Fruit fly (Drosophila melanogaster) whole organism, embryonic: ENCODE results near the gene Eip93F.

ENCODE experiments used
- Adf1 ChIP-seq: fragments of 200-800 bp; sonication (Bioruptor generic); IDR thresholded peaks from 2 replicates; pipeline ENCODE4 v1.3.6; 2022; ENCODE audit warnings: missing biosample characterization, missing genetic modification characterization
- BEAF-32 ChIP-seq: fragments of 200-800 bp; sonication (Bioruptor generic); optimal IDR thresholded peaks from 3 replicates; lab custom pipeline; 2017; ENCODE audit warnings: missing biosample characterization, missing genetic modification characterization, mild to moderate bottlenecking, moderate library complexity, missing genetic modification reagents
- Bdp1 ChIP-seq: fragments of 200-800 bp; sonication (Bioruptor generic); optimal IDR thresholded peaks from 3 replicates; lab custom pipeline; 2016; ENCODE audit warnings: missing biosample characterization, missing genetic modification characterization
- Blimp-1 ChIP-seq: fragments of 200-800 bp; sonication (Bioruptor generic); optimal IDR thresholded peaks from 3 replicates; lab custom pipeline; 2018; ENCODE audit warnings: missing biosample characterization, missing genetic modification characterization, mild to moderate bottlenecking, moderate library complexity, missing genetic modification reagents
- CG1024 ChIP-seq: fragments of 200-800 bp; sonication (Bioruptor generic); IDR thresholded peaks from 2 replicates; pipeline ENCODE4 v1.3.6; 2022; ENCODE audit warnings: missing biosample characterization, missing genetic modification characterization
- CG10267 ChIP-seq: fragments of 200-800 bp; sonication (Bioruptor generic); optimal IDR thresholded peaks from 2 replicates; lab custom pipeline; 2018; ENCODE audit warnings: missing biosample characterization, mild to moderate bottlenecking, missing genetic modification characterization, moderate library complexity
- CG11398 ChIP-seq: fragments of 200-800 bp; sonication (Bioruptor generic); optimal IDR thresholded peaks from 2 replicates; lab custom pipeline; 2016; ENCODE audit warnings: missing biosample characterization, missing genetic modification characterization
- CG12744 ChIP-seq: fragments of 200-800 bp; sonication (Bioruptor generic); optimal IDR thresholded peaks from 2 replicates; lab custom pipeline; 2016; ENCODE audit warnings: missing biosample characterization, missing genetic modification characterization
- CG12769 ChIP-seq: fragments of 200-800 bp; sonication (Bioruptor generic); optimal IDR thresholded peaks from 2 replicates; lab custom pipeline; 2019; ENCODE audit warnings: missing biosample characterization, mild to moderate bottlenecking, missing genetic modification characterization, moderate library complexity
- CG12942 ChIP-seq: fragments of 200-800 bp; sonication (Bioruptor generic); optimal IDR thresholded peaks from 3 replicates; lab custom pipeline; 2016; ENCODE audit warnings: missing biosample characterization, missing genetic modification characterization
- CG14014 ChIP-seq: fragments of 200-800 bp; sonication (Bioruptor generic); IDR thresholded peaks from 2 replicates; pipeline ENCODE4 v1.3.6; 2022; ENCODE audit warnings: missing biosample characterization, missing genetic modification characterization
- CG14710 ChIP-seq: fragments of 200-800 bp; sonication (Bioruptor generic); optimal IDR thresholded peaks from 3 replicates; lab custom pipeline; 2019; ENCODE audit warnings: missing biosample characterization, mild to moderate bottlenecking, missing genetic modification characterization, moderate library complexity
- CG16815 ChIP-seq: fragments of 200-800 bp; sonication (Bioruptor generic); optimal IDR thresholded peaks from 3 replicates; lab custom pipeline; 2017; ENCODE audit warnings: missing biosample characterization, mild to moderate bottlenecking, missing genetic modification characterization
- CG1792 ChIP-seq: fragments of 200-800 bp; sonication (Bioruptor generic); optimal IDR thresholded peaks from 2 replicates; lab custom pipeline; 2016; ENCODE audit warnings: missing biosample characterization, missing genetic modification characterization
- CG18011 ChIP-seq: fragments of 200-800 bp; sonication (Bioruptor generic); optimal IDR thresholded peaks from 2 replicates; lab custom pipeline; 2017; ENCODE audit warnings: missing biosample characterization, missing genetic modification characterization, mild to moderate bottlenecking, moderate library complexity, missing genotype
- CG2712 ChIP-seq: fragments of 200-800 bp; optimal IDR thresholded peaks from 3 replicates; lab custom pipeline; 2019; ENCODE audit warnings: missing biosample characterization, mild to moderate bottlenecking, missing genetic modification characterization, moderate library complexity
- CG34422 ChIP-seq: fragments of 200-800 bp; sonication (Bioruptor generic); IDR thresholded peaks from 3 replicates; pipeline ENCODE4 v1.3.6; 2022; ENCODE audit warnings: missing biosample characterization, missing genetic modification characterization
- CG6254 ChIP-seq: fragments of 200-800 bp; sonication (Bioruptor generic); optimal IDR thresholded peaks from 3 replicates; lab custom pipeline; 2017; ENCODE audit warnings: mild to moderate bottlenecking, missing biosample characterization, missing genetic modification reagents, missing genetic modification characterization
- CG8765 ChIP-seq: fragments of 200-800 bp; sonication (Bioruptor generic); IDR thresholded peaks from 2 replicates; pipeline ENCODE4 v1.3.6; 2022; ENCODE audit warnings: missing biosample characterization, missing genetic modification characterization
- CG9727 ChIP-seq: fragments of 200-800 bp; sonication (Bioruptor generic); optimal IDR thresholded peaks from 3 replicates; lab custom pipeline; 2017; ENCODE audit warnings: missing biosample characterization, mild to moderate bottlenecking, missing genetic modification characterization
- Dll ChIP-seq: fragments of 200-800 bp; sonication (Bioruptor generic); IDR thresholded peaks from 4 replicates; pipeline ENCODE4 v1.3.6; 2022; ENCODE audit warnings: missing biosample characterization, missing genetic modification characterization; ENCODE audit not compliant: partially characterized antibody
- Ets65A ChIP-seq: fragments of 200-800 bp; sonication (Bioruptor generic); peaks from one replicate; lab custom pipeline; 2016; ENCODE audit warnings: missing biosample characterization, missing genetic modification characterization
- Fer3 ChIP-seq: fragments of 200-800 bp; sonication (Bioruptor generic); optimal IDR thresholded peaks from 2 replicates; lab custom pipeline; 2018; ENCODE audit warnings: missing biosample characterization, mild to moderate bottlenecking, missing genetic modification characterization, moderate library complexity
- MTF-1 ChIP-seq: fragments of 200-800 bp; sonication (Bioruptor generic); optimal IDR thresholded peaks from 2 replicates; lab custom pipeline; 2018; ENCODE audit warnings: missing biosample characterization, mild to moderate bottlenecking, missing genetic modification characterization, borderline replicate concordance
- Nf-YC ChIP-seq: fragments of 200-800 bp; optimal IDR thresholded peaks from 3 replicates; lab custom pipeline; 2019; ENCODE audit warnings: missing biosample characterization, mild to moderate bottlenecking, missing genetic modification characterization, moderate library complexity
- PHDP ChIP-seq: fragments of 200-800 bp; sonication (Bioruptor generic); optimal IDR thresholded peaks from 3 replicates; lab custom pipeline; 2018; ENCODE audit warnings: missing biosample characterization, mild to moderate bottlenecking, missing genetic modification characterization, moderate library complexity
- Pdp1 ChIP-seq, 2 experiments: fragments of 200-800 bp; sonication (Bioruptor generic); optimal IDR thresholded peaks; 3 replicates each; lab custom pipeline; 2016; ENCODE audit warnings: missing biosample characterization in 2 of 2, missing genetic modification characterization in 2 of 2, mild to moderate bottlenecking in 1 of 2, moderate library complexity in 1 of 2
- ap ChIP-seq: fragments of 200-800 bp; sonication (Bioruptor generic); IDR thresholded peaks from 2 replicates; pipeline ENCODE4 v1.3.6; 2022; ENCODE audit warnings: missing biosample characterization, missing genetic modification characterization
- chif ChIP-seq, 2 experiments: fragments of 200-800 bp; sonication (Bioruptor generic); optimal IDR thresholded peaks; 3 replicates each; lab custom pipeline; 2016; ENCODE audit warnings: missing biosample characterization in 2 of 2, missing genetic modification characterization in 2 of 2
- chm ChIP-seq: fragments of 200-800 bp; sonication (Bioruptor generic); IDR thresholded peaks from 2 replicates; pipeline ENCODE4 v1.3.6; 2022; ENCODE audit warnings: missing biosample characterization, missing genetic modification characterization
- crol ChIP-seq: fragments of 200-800 bp; sonication (Bioruptor generic); IDR thresholded peaks from 2 replicates; pipeline ENCODE4 v1.3.6; 2022; ENCODE audit warnings: missing biosample characterization, missing genetic modification characterization
- dati ChIP-seq: fragments of 200-800 bp; sonication (Bioruptor generic); IDR thresholded peaks from 2 replicates; pipeline ENCODE4 v1.3.6; 2022; ENCODE audit warnings: missing biosample characterization, missing genetic modification characterization
- dmrt99B ChIP-seq: fragments of 200-800 bp; sonication (Bioruptor generic); optimal IDR thresholded peaks from 2 replicates; lab custom pipeline; 2018; ENCODE audit warnings: missing biosample characterization, mild to moderate bottlenecking, missing genetic modification characterization, moderate library complexity
- en ChIP-seq: fragments of 200-800 bp; sonication (Bioruptor generic); optimal IDR thresholded peaks from 2 replicates; lab custom pipeline; 2016; ENCODE audit warnings: missing biosample characterization, missing genetic modification characterization
- eve ChIP-seq, 2 experiments: fragments of >200 bp; optimal IDR thresholded peaks; 2 replicates each; lab custom pipeline; 2017; ENCODE audit warnings: missing biosample characterization in 2 of 2, missing genetic modification characterization in 2 of 2
- ewg ChIP-seq: fragments of 200-800 bp; sonication (Bioruptor generic); optimal IDR thresholded peaks from 3 replicates; lab custom pipeline; 2017; ENCODE audit warnings: mild to moderate bottlenecking, missing biosample characterization, missing genetic modification reagents, missing genetic modification characterization
- hb ChIP-seq: fragments of 200-800 bp; sonication (Bioruptor generic); IDR thresholded peaks from 3 replicates; pipeline ENCODE4 v1.3.6; 2022; ENCODE audit warnings: missing biosample characterization, missing genetic modification characterization; ENCODE audit not compliant: partially characterized antibody
- luna ChIP-seq: fragments of 200-800 bp; sonication (Bioruptor generic); optimal IDR thresholded peaks from 2 replicates; lab custom pipeline; 2016; ENCODE audit warnings: missing biosample characterization, missing genetic modification characterization
- mam ChIP-seq: fragments of 200-800 bp; sonication (Bioruptor generic); optimal IDR thresholded peaks from 3 replicates; lab custom pipeline; 2016; ENCODE audit warnings: missing biosample characterization, missing genetic modification characterization
- mirr ChIP-seq: fragments of 200-800 bp; sonication (Bioruptor generic); optimal IDR thresholded peaks from 3 replicates; lab custom pipeline; 2018; ENCODE audit warnings: missing biosample characterization, mild to moderate bottlenecking, missing genetic modification characterization
- oc ChIP-seq: fragments of 200-800 bp; sonication (Bioruptor generic); optimal IDR thresholded peaks from 2 replicates; lab custom pipeline; 2018; ENCODE audit warnings: missing biosample characterization, mild to moderate bottlenecking, missing genetic modification characterization, moderate library complexity
- pb ChIP-seq: fragments of 200-800 bp; sonication (Bioruptor generic); optimal IDR thresholded peaks from 3 replicates; lab custom pipeline; 2016; ENCODE audit warnings: missing biosample characterization, missing genetic modification characterization
- schlank ChIP-seq: fragments of 200-800 bp; sonication (Bioruptor generic); optimal IDR thresholded peaks from 2 replicates; lab custom pipeline; 2018; ENCODE audit warnings: missing biosample characterization, mild to moderate bottlenecking, missing genetic modification characterization
- sim ChIP-seq: fragments of 200-800 bp; sonication (Bioruptor generic); IDR thresholded peaks from 2 replicates; pipeline ENCODE4 v1.3.6; 2022; ENCODE audit warnings: missing biosample characterization, missing genetic modification characterization
- tin ChIP-seq: fragments of 200-800 bp; sonication (Bioruptor generic); optimal IDR thresholded peaks from 3 replicates; lab custom pipeline; 2016; ENCODE audit warnings: missing biosample characterization, missing genetic modification characterization
- tll ChIP-seq, 2 experiments: fragments of 200-800 bp in 1 of 2; fragments of >200 bp in 1 of 2; sonication (Bioruptor generic) in 1 of 2; optimal IDR thresholded peaks; 2 replicates each; lab custom pipeline; 2017 to 2019; ENCODE audit warnings: missing biosample characterization in 2 of 2, missing genetic modification characterization in 2 of 2, mild to moderate bottlenecking in 1 of 2, moderate library complexity in 1 of 2
- tna ChIP-seq: fragments of 200-800 bp; sonication (Bioruptor generic); IDR thresholded peaks from 2 replicates; pipeline ENCODE4 v1.3.6; 2022; ENCODE audit warnings: missing biosample characterization, missing genetic modification characterization; ENCODE audit not compliant: partially characterized antibody
- vfl ChIP-seq: fragments of 200-800 bp; sonication (Bioruptor generic); optimal IDR thresholded peaks from 2 replicates; lab custom pipeline; 2016; ENCODE audit warnings: missing biosample characterization, missing genetic modification characterization
- wor ChIP-seq: fragments of 200-800 bp; sonication (Bioruptor generic); IDR thresholded peaks from 2 replicates; pipeline ENCODE4 v1.3.6; 2022; ENCODE audit warnings: missing biosample characterization, missing genetic modification characterization
- zf30C ChIP-seq: fragments of 200-800 bp; sonication (Bioruptor generic); optimal IDR thresholded peaks from 3 replicates; lab custom pipeline; 2018; ENCODE audit warnings: missing biosample characterization, mild to moderate bottlenecking, missing genetic modification characterization

Gene Eip93F

dm6 chr3R:22041625-22042282 is 92.8 kb downstream of the Eip93F start, which contains the start of gene how (continued):
- TF ChIP-seq wor (GFP tag; lab: Robert Waterston, UW) (no peak), tna (GFP tag; lab: Robert Waterston, UW) (no peak), tin (GFP tag; lab: Kevin White, UChicago) (no peak), sim (GFP tag; lab: Robert Waterston, UW) (no peak), Adf1 (GFP tag; lab: Robert Waterston, UW) (no peak), BEAF-32 (GFP tag; lab: Kevin White, UChicago) (peak; percentile 40), pb (GFP tag; lab: Kevin White, UChicago) (peak; percentile 66), Blimp-1 (GFP tag; lab: Kevin White, UChicago) (peak; percentile 17), en (GFP tag; lab: Kevin White, UChicago) (no peak), CG1792 (GFP tag; lab: Kevin White, UChicago) (no peak), mam (GFP tag; lab: Kevin White, UChicago) (peak; percentile 47), Nf-YC (tag; lab: Kevin White, UChicago) (peak; percentile 37), CG12769 (tag; lab: Kevin White, UChicago) (peak; percentile 25), CG12744 (GFP tag; lab: Kevin White, UChicago) (no peak), CG9727 (peak; percentile 44), chm (GFP tag; lab: Robert Waterston, UW) (peak; percentile 83), dmrt99B (tag; lab: Kevin White, UChicago) (no peak), CG18011 (GFP tag; lab: Kevin White, UChicago) (no peak), mirr (GFP tag; lab: Kevin White, UChicago) (no peak), luna (GFP tag; lab: Kevin White, UChicago) (no peak), CG12942 (GFP tag; lab: Kevin White, UChicago) (no peak), oc (tag; lab: Kevin White, UChicago) (peak; percentile 21), vfl (GFP tag; lab: Kevin White, UChicago) (no peak), Dll (GFP tag; lab: Robert Waterston, UW) (peak; percentile 57; the same call in 3 of the 4 replicates), Bdp1 (GFP tag; lab: Kevin White, UChicago) (no peak), Ets65A (GFP tag; lab: Kevin White, UChicago) (peak; percentile 79), eve (GFP tag; optimal IDR thresholded peaks at IDR 0.05; lab: Kevin White, UChicago) (no peak), CG8765 (GFP tag; lab: Robert Waterston, UW) (no peak), CG6254 (peak; percentile 16), crol (GFP tag; lab: Robert Waterston, UW) (no peak), CG10267 (tag; lab: Kevin White, UChicago) (peak; percentile 40), chif (GFP tag; optimal IDR thresholded peaks at IDR 0.05; lab: Kevin White, UChicago) (peak in 1 of 2 experiments; percentile 45), zf30C (GFP tag; lab: Kevin White, UChicago) (no peak), dati (no peak), Fer3 (tag; lab: Kevin White, UChicago) (no peak), PHDP (tag; lab: Kevin White, UChicago) (peak; percentile 36), CG14014 (GFP tag; lab: Robert Waterston, UW) (no peak), Pdp1 (GFP tag; optimal IDR thresholded peaks at IDR 0.05; lab: Kevin White, UChicago) (peak; percentile 32 to 33), CG2712 (tag; lab: Kevin White, UChicago) (no peak), ap (GFP tag; lab: Robert Waterston, UW) (no peak), CG1024 (GFP tag; lab: Robert Waterston, UW) (no peak), tll (GFP tag; optimal IDR thresholded peaks at IDR 0.05; lab: Kevin White, UChicago) (peak in 1 of 2 experiments; percentile 95), CG16815 (GFP tag; lab: Kevin White, UChicago) (no peak), ewg (no peak), CG11398 (GFP tag; lab: Kevin White, UChicago) (no peak), CG34422 (GFP tag; lab: Robert Waterston, UW) (no peak), CG14710 (peak; percentile 65), schlank (tag; lab: Kevin White, UChicago) (no peak), hb (GFP tag; lab: Robert Waterston, UW) (no peak), MTF-1 (peak; percentile 91)
